Worm (Caenorhabditis elegans): Measurements from ENCODE around the gene col-72.

col-72 gene

ce11 chrII:3547282-3547681, 23.3 kb upstream of the col-72 start (continued):
- no peak for TF ChIP-seq Y5F2A.4 (GFP tag; optimal IDR thresholded peaks at IDR 0.05)
- TF ChIP-seq unc-62 (GFP tag; optimal IDR thresholded peaks at IDR 0.05 in 1 of 2), result peak in 1 of 2 experiments; percentile 85
- TF ChIP-seq unc-62 (tag; optimal IDR thresholded peaks at IDR 0.05), result no peak
- no peak for TF ChIP-seq hlh-11 (tag; optimal IDR thresholded peaks at IDR 0.05)
- peak; percentile 8 for TF ChIP-seq dpl-1 (GFP tag; optimal IDR thresholded peaks at IDR 0.05)
- TF ChIP-seq nhr-11 (tag; optimal IDR thresholded peaks at IDR 0.05), result no peak
- peak; percentile 7 to 69 for TF ChIP-seq lsy-2 (tag; optimal IDR thresholded peaks at IDR 0.05)
- no peak for TF ChIP-seq lin-29 (GFP tag; IDR thresholded peaks at IDR 0.05)
- TF ChIP-seq ZK546.5 (tag; optimal IDR thresholded peaks at IDR 0.05), result no peak
- TF ChIP-seq hmg-1.1 (GFP tag; IDR thresholded peaks at IDR 0.05), result peak; percentile 63
- no peak for TF ChIP-seq ama-1 (optimal IDR thresholded peaks at IDR 0.05)
- no peak for TF ChIP-seq aly-2 (tag; optimal IDR thresholded peaks at IDR 0.05)
- no peak for TF ChIP-seq tag-97 (GFP tag; IDR thresholded peaks at IDR 0.05)
- TF ChIP-seq zfp-3 (GFP tag; conservative IDR thresholded peaks at IDR 0.05), result no peak
- TF ChIP-seq fkh-10 (GFP tag; optimal IDR thresholded peaks at IDR 0.05), result peak; percentile 22
- no peak for TF ChIP-seq php-3 (GFP tag; IDR thresholded peaks at IDR 0.05)
- TF ChIP-seq Y75B8A.6 (GFP tag; IDR thresholded peaks at IDR 0.05), result no peak
- no peak for TF ChIP-seq snpc-4 (tag; optimal IDR thresholded peaks at IDR 0.05)
- no peak for TF ChIP-seq nhr-28 (tag; optimal IDR thresholded peaks at IDR 0.05)
- no peak for TF ChIP-seq ceh-44 (GFP tag; IDR thresholded peaks at IDR 0.05)
- peak; percentile 37 for TF ChIP-seq mep-1 (tag; optimal IDR thresholded peaks at IDR 0.05)
- TF ChIP-seq lin-38 (GFP tag; IDR thresholded peaks at IDR 0.05), result no peak
- TF ChIP-seq lin-39 (tag; optimal IDR thresholded peaks at IDR 0.05), result no peak
- no peak for TF ChIP-seq spr-3 (GFP tag; optimal IDR thresholded peaks at IDR 0.05)
- no peak for TF ChIP-seq F44E2.7 (GFP tag; IDR thresholded peaks at IDR 0.05)
- TF ChIP-seq daf-8 (GFP tag; IDR thresholded peaks at IDR 0.05), result no peak
- TF ChIP-seq duxl-1 (tag; optimal IDR thresholded peaks at IDR 0.05; ENCODE audit: poor library complexity), result no peak
- peak in 1 of 2 experiments; percentile 53 for TF ChIP-seq hif-1 (tag; optimal IDR thresholded peaks at IDR 0.05)
- peak; percentile 88 for TF ChIP-seq aha-1 (tag)
- no peak for TF ChIP-seq lin-1 (GFP tag; IDR thresholded peaks at IDR 0.05)
- TF ChIP-seq mdl-1 (tag; optimal IDR thresholded peaks at IDR 0.05), result peak in 1 of 2 experiments; percentile 51
- TF ChIP-seq ceh-20 (GFP tag; IDR thresholded peaks at IDR 0.05), result no peak
- TF ChIP-seq mxl-2 (GFP tag; conservative IDR thresholded peaks at IDR 0.05), result no peak
- no peak for TF ChIP-seq pqm-1 (tag; optimal IDR thresholded peaks at IDR 0.05)
- no peak for TF ChIP-seq nhr-237 (tag; optimal IDR thresholded peaks at IDR 0.05)
- TF ChIP-seq rbr-2 (tag; optimal IDR thresholded peaks at IDR 0.05), result peak; percentile 42
- no peak for TF ChIP-seq lir-3 (tag; optimal IDR thresholded peaks at IDR 0.05)
- TF ChIP-seq hlh-30 (tag; optimal IDR thresholded peaks at IDR 0.05; ENCODE audit: insufficient read depth), result peak; percentile 24
- no peak for TF ChIP-seq ceh-28 (tag; optimal IDR thresholded peaks at IDR 0.05)
- TF ChIP-seq madf-9 (GFP tag; conservative IDR thresholded peaks at IDR 0.05), result no peak

DNA sequence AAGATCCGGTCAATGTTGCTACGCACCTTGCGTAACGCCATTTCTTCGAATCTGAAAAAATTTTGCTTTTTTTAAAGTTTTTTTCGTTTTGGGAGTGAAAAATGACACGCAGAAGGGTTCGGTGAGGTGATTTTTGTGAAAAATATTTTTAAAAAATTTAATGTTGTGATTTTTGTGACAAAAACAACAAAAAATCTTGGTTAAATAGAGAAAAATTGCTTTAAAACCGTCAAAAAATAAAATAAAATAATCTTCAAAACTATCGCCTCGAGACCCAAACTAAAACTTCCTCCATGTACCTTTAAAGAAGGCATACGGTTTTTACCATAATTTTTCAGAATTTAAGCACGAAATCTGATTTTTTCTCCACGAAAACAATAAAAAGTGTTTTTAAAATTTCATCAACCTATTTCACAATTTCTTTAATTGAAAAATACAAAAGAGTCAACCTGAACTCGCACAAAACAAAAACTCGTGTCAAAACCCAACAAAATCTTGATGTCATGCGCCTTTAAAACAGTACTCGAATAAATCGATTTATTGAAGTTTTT, 22.5 kb upstream of the col-72 start, which contains the start of gene apd-3:
apd-3 (minus strand) TSS at position 51 of the 551 bp plus-strand sequence.
- TF ChIP-seq ZK337.2 (GFP tag; IDR thresholded peaks at IDR 0.05), result no peak
- peak in 1 of 2 experiments; percentile 12 for TF ChIP-seq lsy-2 (tag; optimal IDR thresholded peaks at IDR 0.05)

All from whole organism, L4 larva.